Worm (Caenorhabditis elegans) whole organism, mixed stage, embryonic: ENCODE results near the gene col-39.

ENCODE experiments used
- bed-3 ChIP-seq: fragments of 200-800 bp; sonication (Bioruptor generic); optimal IDR thresholded peaks from 3 replicates; lab custom pipeline; 2018; ENCODE audit warnings: mild to moderate bottlenecking, missing genetic modification characterization, moderate library complexity, missing compliant biosample characterization
- blmp-1 ChIP-seq: fragments of 150-350 bp; optimal IDR thresholded peaks from 2 replicates; lab custom pipeline; 2014; ENCODE audit warnings: missing biosample characterization, missing genetic modification characterization
- ceh-39 ChIP-seq: fragments of 150-350 bp; optimal IDR thresholded peaks from 2 replicates; lab custom pipeline; 2014; ENCODE audit warnings: missing biosample characterization, missing genetic modification characterization
- ceh-43 ChIP-seq: fragments of 200-800 bp; sonication (Bioruptor generic); optimal IDR thresholded peaks from 2 replicates; lab custom pipeline; 2018; ENCODE audit warnings: mild to moderate bottlenecking, missing genetic modification characterization, moderate library complexity, missing compliant biosample characterization
- ceh-83 ChIP-seq: fragments of 200-800 bp; sonication (Bioruptor generic); optimal IDR thresholded peaks from 2 replicates; lab custom pipeline; 2018; ENCODE audit warnings: mild to moderate bottlenecking, missing genetic modification characterization, missing compliant biosample characterization
- ces-1 ChIP-seq: fragments of 150-350 bp; optimal IDR thresholded peaks from 2 replicates; lab custom pipeline; 2014; ENCODE audit warnings: missing biosample characterization, missing genetic modification reagents, missing genetic modification characterization
- cnd-1 ChIP-seq: fragments of 200-800 bp; sonication (Bioruptor generic); optimal IDR thresholded peaks from 2 replicates; lab custom pipeline; 2018; ENCODE audit warnings: mild to moderate bottlenecking, missing genetic modification characterization, missing compliant biosample characterization
- elt-1 ChIP-seq: sonication (generic microtip); optimal IDR thresholded peaks from 2 replicates; lab custom pipeline; 2017; ENCODE audit warnings: missing genetic modification characterization, mild to moderate bottlenecking, missing compliant biosample characterization, antibody characterized with exemption, moderate library complexity, borderline replicate concordance; ENCODE audit not compliant: insufficient read depth
- elt-3 ChIP-seq: fragments of 150-350 bp; optimal IDR thresholded peaks from 2 replicates; lab custom pipeline; 2014; ENCODE audit warnings: missing biosample characterization, missing genetic modification characterization
- flh-1 ChIP-seq: fragments of 200-800 bp; sonication (Bioruptor generic); optimal IDR thresholded peaks from 2 replicates; lab custom pipeline; 2018; ENCODE audit warnings: mild to moderate bottlenecking, missing genetic modification characterization, moderate library complexity, missing compliant biosample characterization
- ham-2 ChIP-seq: fragments of 200-800 bp; sonication (Bioruptor generic); optimal IDR thresholded peaks from 2 replicates; lab custom pipeline; 2018; ENCODE audit warnings: mild to moderate bottlenecking, missing genetic modification characterization, missing compliant biosample characterization
- lin-13 ChIP-seq: fragments of 150-350 bp; optimal IDR thresholded peaks from 2 replicates; lab custom pipeline; 2014; ENCODE audit warnings: missing biosample characterization, missing genetic modification characterization
- lin-32 ChIP-seq: fragments of 200-800 bp; sonication (Bioruptor generic); optimal IDR thresholded peaks from 2 replicates; lab custom pipeline; 2018; ENCODE audit warnings: mild to moderate bottlenecking, missing genetic modification characterization, missing compliant biosample characterization
- lsy-2 ChIP-seq: fragments of 150-350 bp; optimal IDR thresholded peaks from 2 replicates; lab custom pipeline; 2014; ENCODE audit warnings: missing biosample characterization, missing genetic modification characterization
- mab-5 ChIP-seq: fragments of 150-350 bp; optimal IDR thresholded peaks from 2 replicates; lab custom pipeline; 2014; ENCODE audit warnings: missing biosample characterization, missing genetic modification characterization
- mls-2 ChIP-seq: sonication (generic microtip); optimal IDR thresholded peaks from 2 replicates; lab custom pipeline; 2016; ENCODE audit warnings: mild to moderate bottlenecking, missing genetic modification characterization, moderate library complexity, missing compliant biosample characterization
- nhr-12 ChIP-seq: fragments of 150-350 bp; optimal IDR thresholded peaks from 2 replicates; lab custom pipeline; 2014; ENCODE audit warnings: missing biosample characterization, missing genetic modification characterization
- nhr-2 ChIP-seq: fragments of 150-350 bp; optimal IDR thresholded peaks from 2 replicates; lab custom pipeline; 2014; ENCODE audit warnings: missing biosample characterization, missing genetic modification characterization
- nhr-237 ChIP-seq: fragments of 150-350 bp; optimal IDR thresholded peaks from 2 replicates; lab custom pipeline; 2014; ENCODE audit warnings: missing biosample characterization, missing genetic modification characterization
- nhr-28 ChIP-seq: fragments of 150-350 bp; optimal IDR thresholded peaks from 2 replicates; lab custom pipeline; 2014; ENCODE audit warnings: missing biosample characterization, missing genetic modification characterization
- nhr-76 ChIP-seq: sonication (generic microtip); optimal IDR thresholded peaks from 2 replicates; lab custom pipeline; 2017; ENCODE audit warnings: missing biosample characterization, missing genetic modification characterization
- pha-4 ChIP-seq: fragments of 150-350 bp; optimal IDR thresholded peaks from 2 replicates; lab custom pipeline; 2018; ENCODE audit warnings: missing biosample characterization, missing genetic modification reagents, missing genetic modification characterization
- sem-2 ChIP-seq: fragments of 200-800 bp; sonication (Bioruptor generic); optimal IDR thresholded peaks from 2 replicates; lab custom pipeline; 2018; ENCODE audit warnings: mild to moderate bottlenecking, missing genetic modification characterization, missing compliant biosample characterization
- sptf-1 ChIP-seq: sonication (generic microtip); optimal IDR thresholded peaks from 2 replicates; lab custom pipeline; 2017; ENCODE audit warnings: mild to moderate bottlenecking, missing genetic modification characterization, moderate library complexity, missing compliant biosample characterization
- tbx-8 ChIP-seq: fragments of 200-800 bp; sonication (Bioruptor generic); optimal IDR thresholded peaks from 2 replicates; lab custom pipeline; 2018; ENCODE audit warnings: mild to moderate bottlenecking, missing genetic modification characterization, moderate library complexity, missing compliant biosample characterization
- unc-39 ChIP-seq: fragments of 150-350 bp; optimal IDR thresholded peaks from 2 replicates; lab custom pipeline; 2014; ENCODE audit warnings: missing biosample characterization, missing genetic modification characterization
- unc-62 ChIP-seq: fragments of 150-350 bp; optimal IDR thresholded peaks from 2 replicates; lab custom pipeline; 2014; ENCODE audit warnings: missing biosample characterization, missing genetic modification reagents, missing genetic modification characterization
- zip-8 ChIP-seq: fragments of 150-350 bp; optimal IDR thresholded peaks from 2 replicates; lab custom pipeline; 2014; ENCODE audit warnings: missing biosample characterization, missing genetic modification characterization
- ztf-11 ChIP-seq: fragments of 150-350 bp; optimal IDR thresholded peaks from 2 replicates; lab custom pipeline; 2014; ENCODE audit warnings: missing biosample characterization, missing genetic modification characterization

Gene col-39

DNA sequence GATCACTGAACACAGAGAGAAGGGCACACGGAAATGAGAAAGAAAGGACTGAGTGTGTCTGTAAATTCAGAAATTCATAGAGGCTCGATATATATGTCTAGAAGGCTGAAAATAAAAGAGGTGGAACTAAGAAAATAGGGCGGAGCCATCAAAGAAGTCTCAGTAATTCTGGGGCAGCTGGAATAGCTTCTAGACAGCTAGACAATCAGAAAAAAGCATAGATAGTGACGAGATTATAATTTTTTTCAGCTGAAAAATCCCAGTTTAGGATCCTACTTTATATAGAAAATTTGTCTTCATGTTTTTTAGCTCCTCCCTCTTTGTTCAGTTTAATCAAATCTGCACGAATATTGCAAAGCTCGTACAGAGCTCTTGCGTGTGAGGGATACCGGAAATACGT lies 39.7 kb upstream of the col-39 start, which contains the start of gene D2089.3:
Gene D2089.3 (minus strand): TSS at position 101 of the 400 bp plus-strand sequence.
- TF ChIP-seq nhr-237 (tag; lab: Kevin White, UChicago) (no peak), bed-3 (no peak)

DNA sequence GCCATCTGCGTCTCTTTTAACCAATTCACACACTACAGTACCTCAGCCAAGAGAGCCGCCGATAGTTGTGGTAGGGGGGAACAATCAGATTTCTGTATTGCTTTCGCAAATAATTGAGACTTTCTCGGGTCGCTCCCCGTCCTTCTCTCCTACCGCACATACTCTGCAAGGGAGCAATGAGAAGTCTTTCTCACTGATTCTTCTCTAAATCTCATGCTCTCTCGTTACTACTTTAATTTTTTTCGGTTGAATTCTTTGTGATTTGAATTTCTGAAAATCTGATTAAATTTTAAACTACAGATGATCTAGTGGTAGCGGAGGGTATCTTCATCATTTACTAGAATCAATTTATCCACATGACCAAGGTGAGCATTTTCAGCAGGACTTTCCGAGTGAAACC lies 29.4 kb upstream of the col-39 start, which contains the start of gene ptb-1:
Gene ptb-1 (plus strand): TSS at position 301 of the 400 bp plus-strand sequence.
- TF ChIP-seq ceh-39 (tag; lab: Kevin White, UChicago), result no peak
- TF ChIP-seq ham-2 (GFP tag; lab: Kevin White, UChicago), result no peak
- TF ChIP-seq nhr-2 (tag; lab: Kevin White, UChicago), result no peak
- TF ChIP-seq bed-3, result no peak
- no peak for TF ChIP-seq pha-4 (tag; lab: Kevin White, UChicago)
- no peak for TF ChIP-seq lin-13
- TF ChIP-seq zip-8 (tag; lab: Kevin White, UChicago), result no peak
- no peak for TF ChIP-seq cnd-1
- no peak for TF ChIP-seq mls-2 (tag; lab: Kevin White, UChicago)
- TF ChIP-seq nhr-12, result no peak
- TF ChIP-seq lsy-2 (tag; lab: Kevin White, UChicago), result no peak
- no peak for TF ChIP-seq sptf-1 (tag; lab: Kevin White, UChicago)
- TF ChIP-seq nhr-28 (tag; lab: Kevin White, UChicago), result no peak
- TF ChIP-seq ceh-83 (GFP tag; lab: Kevin White, UChicago), result no peak
- TF ChIP-seq tbx-8 (GFP tag; lab: Kevin White, UChicago), result no peak
- no peak for TF ChIP-seq mab-5 (tag; lab: Kevin White, UChicago)

DNA sequence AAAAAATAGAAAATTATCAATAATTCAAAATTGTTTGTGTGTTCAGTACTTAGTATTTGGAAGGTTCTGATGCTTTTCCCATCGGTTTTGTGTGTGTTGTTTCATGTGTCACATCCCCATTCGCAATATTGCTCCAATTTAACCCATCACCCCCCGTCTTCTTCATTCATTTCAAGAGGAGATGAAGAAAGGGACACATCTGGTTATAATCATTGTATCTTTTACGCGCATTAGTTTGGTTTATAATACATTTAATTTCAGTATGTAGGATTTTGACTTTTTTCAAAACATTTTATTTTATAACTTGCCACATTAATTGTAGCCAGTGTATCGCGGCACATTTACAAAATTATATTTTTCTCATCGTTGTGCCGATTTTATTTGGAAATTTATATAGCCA lies 24.6 kb upstream of the col-39 start:
- TF ChIP-seq ces-1 (GFP tag; lab: Kevin White, UChicago) (peak; percentile 1), nhr-76 (no peak), elt-1 (tag; lab: Kevin White, UChicago) (no peak)

DNA sequence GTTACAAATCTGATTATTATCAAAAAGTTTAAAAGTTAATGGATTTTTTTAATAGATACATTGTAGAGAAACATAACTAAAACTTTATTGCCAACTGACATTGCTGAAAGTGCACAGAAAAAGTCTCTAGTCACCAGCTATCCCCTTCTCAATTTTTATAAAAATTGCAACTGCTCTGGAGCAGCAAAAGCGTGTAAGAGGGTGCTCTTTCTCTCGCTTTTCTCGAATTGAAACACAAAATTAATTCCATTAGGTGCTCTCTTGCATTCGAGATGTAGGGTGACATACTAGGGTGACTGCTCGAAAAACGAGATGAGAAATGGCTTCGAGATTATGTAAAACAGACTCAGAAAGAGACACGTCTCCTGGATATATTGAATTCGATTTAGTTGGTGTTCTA lies 24.1 kb upstream of the col-39 start:
- TF ChIP-seq sptf-1 (tag; lab: Kevin White, UChicago) (no peak), ces-1 (GFP tag; lab: Kevin White, UChicago) (peak; percentile 63)

DNA sequence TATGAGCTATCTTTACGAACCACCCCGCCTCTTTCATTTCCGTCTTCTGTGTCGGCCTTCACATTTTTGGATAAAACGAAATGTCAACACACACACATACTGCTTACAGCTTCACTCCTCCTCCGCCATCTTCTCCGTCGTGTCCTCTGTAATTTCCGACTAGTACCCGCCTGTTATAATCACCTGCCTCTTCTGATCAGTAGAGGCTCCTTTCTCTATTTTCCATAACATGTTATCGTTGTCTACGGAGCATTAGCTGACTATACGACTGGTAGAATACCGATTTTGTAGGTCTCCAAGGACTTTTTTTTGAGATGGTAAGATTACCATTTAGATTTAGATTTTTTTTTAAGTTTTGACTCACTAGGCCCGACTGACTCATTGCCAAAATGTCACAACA lies 19.8 kb upstream of the col-39 start:
- TF ChIP-seq ces-1 (GFP tag; lab: Kevin White, UChicago), result no peak
- no peak for TF ChIP-seq unc-39 (tag; lab: Kevin White, UChicago)
- TF ChIP-seq mls-2 (tag; lab: Kevin White, UChicago), result no peak
- no peak for TF ChIP-seq flh-1
- TF ChIP-seq tbx-8 (GFP tag; lab: Kevin White, UChicago), result no peak
- TF ChIP-seq sptf-1 (tag; lab: Kevin White, UChicago), result no peak
- no peak for TF ChIP-seq elt-1 (tag; lab: Kevin White, UChicago)
- TF ChIP-seq lsy-2 (tag; lab: Kevin White, UChicago), result no peak
- no peak for TF ChIP-seq sem-2 (GFP tag; lab: Kevin White, UChicago)
- no peak for TF ChIP-seq lin-32 (GFP tag; lab: Kevin White, UChicago)
- TF ChIP-seq bed-3, result no peak
- TF ChIP-seq elt-3 (tag; lab: Kevin White, UChicago), result no peak
- no peak for TF ChIP-seq mab-5 (tag; lab: Kevin White, UChicago)
- no peak for TF ChIP-seq lin-13
- TF ChIP-seq ceh-39 (tag; lab: Kevin White, UChicago), result no peak
- no peak for TF ChIP-seq ceh-43 (GFP tag; lab: Kevin White, UChicago)

DNA sequence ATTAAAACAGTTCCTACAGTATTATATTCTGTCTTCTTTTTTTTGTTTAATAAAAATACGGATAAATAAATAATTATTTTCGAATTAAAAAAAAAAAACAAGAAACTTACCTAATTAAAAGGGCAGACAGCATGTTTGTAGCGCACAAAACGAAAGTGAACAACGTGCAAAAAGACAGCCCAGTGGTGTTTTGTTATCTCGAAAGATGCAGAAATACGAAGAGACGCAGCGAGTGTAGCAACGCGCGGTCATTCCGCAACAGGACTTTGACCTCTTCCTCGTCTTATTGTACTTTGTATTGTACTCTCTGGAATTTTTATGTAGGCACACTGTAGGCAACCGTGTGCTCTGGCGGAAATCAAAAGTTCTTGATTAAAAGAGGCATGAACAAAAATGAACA lies 11.1 kb upstream of the col-39 start, which contains the start of gene gbh-1:
Gene gbh-1 (minus strand): TSS at position 149 of the 400 bp plus-strand sequence.
- TF ChIP-seq nhr-2 (tag; lab: Kevin White, UChicago), result no peak
- no peak for TF ChIP-seq ztf-11
- no peak for TF ChIP-seq nhr-12

DNA sequence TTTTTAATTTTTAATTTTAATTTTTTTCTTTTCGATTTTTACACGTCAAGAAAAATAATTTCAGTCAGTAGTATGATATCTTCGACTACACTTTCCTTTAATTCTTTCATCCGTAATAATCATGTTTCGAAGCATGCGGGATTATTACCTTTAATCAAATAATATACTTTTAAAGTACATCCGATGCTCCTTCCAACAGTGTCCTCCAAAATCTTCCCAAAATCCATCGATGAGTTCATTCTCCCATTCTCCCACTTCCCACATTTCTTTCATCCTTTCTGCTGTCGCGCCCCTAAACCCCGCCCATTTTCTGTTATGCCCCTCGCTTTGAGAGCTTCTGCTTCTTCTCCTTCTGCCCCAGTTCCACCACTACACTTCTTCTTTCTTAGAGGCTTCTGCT lies 10.0 kb upstream of the col-39 start, which contains the start of gene lgc-57:
Gene lgc-57 (plus strand): TSS at position 301 of the 400 bp plus-strand sequence.
- TF ChIP-seq pha-4 (tag; lab: Kevin White, UChicago) (no peak), bed-3 (no peak), tbx-8 (GFP tag; lab: Kevin White, UChicago) (no peak), sem-2 (GFP tag; lab: Kevin White, UChicago) (no peak), ceh-43 (GFP tag; lab: Kevin White, UChicago) (no peak), blmp-1 (tag; lab: Kevin White, UChicago) (no peak), unc-62 (GFP tag; lab: Kevin White, UChicago) (no peak)
